Fruit fly (Drosophila melanogaster): ENCODE results near the gene CG4022.

CG4022 gene

dm6 chr3L:9402157-9402890, 8.3 kb downstream of the CG4022 start, which contains the start of gene eIF4E1 (continued):
- TF ChIP-seq CG3838 (GFP tag; optimal IDR thresholded peaks at IDR 0.05) (no peak), Bteb2 (GFP tag; optimal IDR thresholded peaks at IDR 0.05) (no peak), crc (GFP tag; optimal IDR thresholded peaks at IDR 0.05) (no peak), Taf1 (GFP tag; IDR thresholded peaks at IDR 0.05) (no peak), CG32767 (GFP tag; IDR thresholded peaks at IDR 0.05) (no peak), ab (GFP tag; optimal IDR thresholded peaks at IDR 0.05) (no peak), sd (tag; optimal IDR thresholded peaks at IDR 0.05) (peak; percentile 21), toy (GFP tag; IDR thresholded peaks at IDR 0.05) (no peak), CG8944 (GFP tag; optimal IDR thresholded peaks at IDR 0.05) (no peak), sisA (GFP tag; IDR thresholded peaks at IDR 0.05) (peak; percentile 29; the same call in 1 of the 2 replicates), NfI (GFP tag; optimal IDR thresholded peaks at IDR 0.05) (peak; percentile 27), Sin3A (optimal IDR thresholded peaks at IDR 0.05) (peak; percentile 89), D (optimal IDR thresholded peaks at IDR 0.05) (no peak), D (GFP tag; optimal IDR thresholded peaks at IDR 0.05) (no peak), CG10267 (tag; optimal IDR thresholded peaks at IDR 0.05) (peak; percentile 65), CG1647 (GFP tag; optimal IDR thresholded peaks at IDR 0.05) (no peak), Opbp (GFP tag; IDR thresholded peaks at IDR 0.05; ENCODE audit: partially characterized antibody) (peak; percentile 81), CoRest (tag; optimal IDR thresholded peaks at IDR 0.05) (peak; percentile 61), CG1529 (GFP tag; optimal IDR thresholded peaks at IDR 0.05) (no peak), MBD-R2 (GFP tag; IDR thresholded peaks at IDR 0.05) (peak; percentile 78), CG8924 (tag; optimal IDR thresholded peaks at IDR 0.05) (no peak), CG2712 (tag; optimal IDR thresholded peaks at IDR 0.05) (peak; percentile 53), Dip3 (GFP tag; optimal IDR thresholded peaks at IDR 0.05) (no peak), scrt (GFP tag; optimal IDR thresholded peaks at IDR 0.05) (no peak), Doc2 (GFP tag; IDR thresholded peaks at IDR 0.05) (no peak), cg (GFP tag; optimal IDR thresholded peaks at IDR 0.05) (no peak), stc (GFP tag; IDR thresholded peaks at IDR 0.05) (peak; percentile 4; the same call in 1 of the 2 replicates), hkb (optimal IDR thresholded peaks at IDR 0.05) (no peak), hkb (GFP tag; IDR thresholded peaks at IDR 0.05) (no peak), HLH3B (GFP tag; IDR thresholded peaks at IDR 0.05) (no peak), grau (tag; optimal IDR thresholded peaks at IDR 0.05) (no peak), CG13894 (tag; optimal IDR thresholded peaks at IDR 0.05) (peak; percentile 31), mirr (GFP tag; optimal IDR thresholded peaks at IDR 0.05) (no peak), CG3995 (GFP tag; optimal IDR thresholded peaks at IDR 0.05) (no peak), Oaz (GFP tag; IDR thresholded peaks at IDR 0.05) (no peak), CG12769 (tag; optimal IDR thresholded peaks at IDR 0.05) (peak; percentile 18), knrl (GFP tag; IDR thresholded peaks at IDR 0.05; ENCODE audit: partially characterized antibody) (peak; percentile 86), Sry-β (GFP tag; optimal IDR thresholded peaks at IDR 0.05) (no peak), Elba2 (GFP tag; optimal IDR thresholded peaks at IDR 0.05) (peak; percentile 75), dati (GFP tag; IDR thresholded peaks at IDR 0.05) (no peak), CG17328 (GFP tag; IDR thresholded peaks at IDR 0.05) (no peak), nerfin-1 (tag; optimal IDR thresholded peaks at IDR 0.05) (no peak), NC2β (GFP tag; optimal IDR thresholded peaks at IDR 0.05) (peak; percentile 7), CG10366 (GFP tag; IDR thresholded peaks at IDR 0.05) (no peak), CG4617 (GFP tag; optimal IDR thresholded peaks at IDR 0.05; ENCODE audit: borderline replicate concordance) (peak; percentile 88), Myb (GFP tag; optimal IDR thresholded peaks at IDR 0.05) (peak; percentile 100), pita (GFP tag; optimal IDR thresholded peaks at IDR 0.05) (no peak), CG15011 (GFP tag; optimal IDR thresholded peaks at IDR 0.05) (no peak), unpg (GFP tag; optimal IDR thresholded peaks at IDR 0.05) (no peak), prd (optimal IDR thresholded peaks at IDR 0.05) (no peak), prd (GFP tag; IDR thresholded peaks at IDR 0.05) (no peak; the same call in 2 of the 3 replicates), CG12104 (GFP tag; optimal IDR thresholded peaks at IDR 0.05) (no peak)

Measured in whole organism, embryonic.